Worm (Caenorhabditis elegans) whole organism, L4/young adult: ENCODE results near the gene sdha-1.

Experiments
- W03F9.2 ChIP-seq: fragments of 150-350 bp; optimal IDR thresholded peaks from 2 replicates; lab custom pipeline; 2014; ENCODE audit warnings: missing biosample characterization, missing genetic modification characterization
- him-1 ChIP-seq: sonication (generic microtip); optimal IDR thresholded peaks from 2 replicates; lab custom pipeline; 2016; ENCODE audit warnings: missing genotype, missing genetic modification reagents, missing genetic modification characterization, missing compliant biosample characterization

DNA sequence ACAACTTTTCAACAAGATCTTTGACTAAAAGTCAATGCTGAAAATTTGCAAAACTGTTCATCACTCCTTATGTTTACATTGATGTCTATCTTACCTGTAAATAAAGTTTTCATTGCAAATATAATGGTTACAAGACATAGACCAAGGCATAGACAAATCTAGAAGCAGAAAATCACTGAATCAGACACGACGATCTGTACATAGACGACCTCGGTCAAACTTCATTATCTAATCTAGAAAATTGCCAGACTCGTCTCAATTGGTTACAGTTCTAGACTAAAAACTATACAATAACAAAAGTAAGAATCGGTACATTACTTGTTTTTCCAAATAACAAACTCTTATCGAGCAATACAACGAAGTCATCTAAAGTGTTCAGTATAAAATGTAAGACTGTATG lies 44.9 kb downstream of the sdha-1 start, which contains the start of gene grd-4:
- TF ChIP-seq him-1 (no peak), W03F9.2 (no peak)
